Worm (Caenorhabditis elegans): ENCODE results near the gene skr-20.
A peak's percentile ranks its signal among the peaks of the same experiment; 100 is the strongest.

The skr-20 gene

DNA sequence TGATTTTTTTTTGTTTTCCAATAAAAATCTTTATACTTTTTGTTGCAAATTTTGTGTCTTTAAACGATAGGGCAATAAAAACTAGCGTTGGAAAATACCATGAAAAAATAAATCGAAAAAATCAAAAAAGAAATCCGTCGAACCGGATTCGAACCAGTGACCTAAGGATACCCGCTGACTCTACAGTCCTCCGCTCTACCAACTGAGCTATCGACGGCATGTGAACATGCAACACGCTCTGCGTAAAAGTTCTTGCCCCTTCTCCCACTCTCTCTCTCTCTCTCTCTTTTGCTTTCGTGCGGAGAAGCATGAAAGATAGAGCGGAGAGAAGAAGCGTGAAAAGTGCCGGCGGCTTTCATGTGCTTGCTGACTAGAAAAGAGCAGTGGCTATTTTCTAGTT, 41.2 kb upstream of the skr-20 start (continued):
- TF ChIP-seq lin-35 (GFP tag; optimal IDR thresholded peaks at IDR 0.05) (peak in 1 of 3 experiments; percentile 20), mxl-1 (tag; optimal IDR thresholded peaks at IDR 0.05) (peak; percentile 78), ztf-28 (GFP tag; IDR thresholded peaks at IDR 0.05) (peak; percentile 78; the same call in 1 of the 2 replicates), snpc-4 (GFP tag; optimal IDR thresholded peaks at IDR 0.05) (no peak), snpc-4 (tag; optimal IDR thresholded peaks at IDR 0.05) (peak in 3 of 4 experiments; percentile 49 to 71 (median 71)), F37B4.10 (GFP tag; IDR thresholded peaks at IDR 0.05) (peak; percentile 89; the same call in 1 of the 2 replicates), egl-44 (GFP tag; IDR thresholded peaks at IDR 0.05) (peak; percentile 83), lag-1 (GFP tag; IDR thresholded peaks at IDR 0.05) (0 out of 2 replicates have a peak, but pooled peaks have one; percentile 14), F57A8.1 (GFP tag; optimal IDR thresholded peaks at IDR 0.05) (peak; percentile 41), nfya-2 (GFP tag; IDR thresholded peaks at IDR 0.05) (no peak), ets-4 (GFP tag; optimal IDR thresholded peaks at IDR 0.05) (no peak), D2030.7 (GFP tag; IDR thresholded peaks at IDR 0.05) (peak; percentile 54), K11D2.4 (GFP tag; IDR thresholded peaks at IDR 0.05) (peak; percentile 66), Y79H2A.3 (GFP tag; conservative IDR thresholded peaks at IDR 0.05) (no peak; the same call in 1 of the 2 replicates), ztf-22 (GFP tag; optimal IDR thresholded peaks at IDR 0.05) (no peak), madf-10 (tag; optimal IDR thresholded peaks at IDR 0.05) (peak; percentile 64), K12H6.12 (tag; optimal IDR thresholded peaks at IDR 0.05) (peak; percentile 39), attf-6 (GFP tag; IDR thresholded peaks at IDR 0.05) (no peak), Y67H2A.10 (GFP tag; conservative IDR thresholded peaks at IDR 0.05) (0 out of 2 replicates have a peak, but pooled peaks have one; percentile 17), F10E7.11 (tag; optimal IDR thresholded peaks at IDR 0.05) (no peak), hrde-1 (tag; optimal IDR thresholded peaks at IDR 0.05; ENCODE audit: borderline replicate concordance) (peak; percentile 61), chd-7 (tag; optimal IDR thresholded peaks at IDR 0.05) (peak; percentile 76), zfh-2 (GFP tag; conservative IDR thresholded peaks at IDR 0.05) (no peak), lin-54 (GFP tag; optimal IDR thresholded peaks at IDR 0.05) (no peak), attf-3 (GFP tag; conservative IDR thresholded peaks at IDR 0.05) (peak; percentile 54; the same call in 1 of the 2 replicates), B0035.1 (tag; optimal IDR thresholded peaks at IDR 0.05) (peak; percentile 53), ceh-27 (GFP tag; optimal IDR thresholded peaks at IDR 0.05) (peak; percentile 45), mes-4 (tag; optimal IDR thresholded peaks at IDR 0.05) (peak; percentile 67), snpc-3.4 (tag; optimal IDR thresholded peaks at IDR 0.05) (peak; percentile 60), zim-3 (tag; optimal IDR thresholded peaks at IDR 0.05) (peak; percentile 65), ama-1 (optimal IDR thresholded peaks at IDR 0.05) (no peak), ama-1 (GFP tag; optimal IDR thresholded peaks at IDR 0.05) (no peak), gei-17 (GFP tag; optimal IDR thresholded peaks at IDR 0.05) (peak; percentile 60), ceh-91 (GFP tag; IDR thresholded peaks at IDR 0.05) (no peak), sptf-2 (GFP tag; optimal IDR thresholded peaks at IDR 0.05) (no peak), unc-62 (GFP tag; optimal IDR thresholded peaks at IDR 0.05) (no peak), akir-1 (GFP tag; optimal IDR thresholded peaks at IDR 0.05) (no peak), T07F8.4 (tag; optimal IDR thresholded peaks at IDR 0.05) (peak; percentile 42), Y53F4B.3 (GFP tag; IDR thresholded peaks at IDR 0.05) (no peak), F52B5.7 (tag; optimal IDR thresholded peaks at IDR 0.05) (peak; percentile 68), lsl-1 (GFP tag; optimal IDR thresholded peaks at IDR 0.05) (no peak), F49E8.2 (tag; optimal IDR thresholded peaks at IDR 0.05; ENCODE audit: insufficient read depth) (no peak), repo-1 (tag; optimal IDR thresholded peaks at IDR 0.05) (peak; percentile 48), ceh-58 (GFP tag; IDR thresholded peaks at IDR 0.05) (no peak), aptf-2 (GFP tag; conservative IDR thresholded peaks at IDR 0.05) (0 out of 2 replicates have a peak, but pooled peaks have one; percentile 34), B0336.3 (GFP tag; IDR thresholded peaks at IDR 0.05) (no peak), Y53G8AR.9 (GFP tag; conservative IDR thresholded peaks at IDR 0.05) (0 out of 2 replicates have a peak, but pooled peaks have one; percentile 38), ztf-25 (GFP tag; IDR thresholded peaks at IDR 0.05) (peak; percentile 80; the same call in 1 of the 2 replicates), T26A5.8 (tag; optimal IDR thresholded peaks at IDR 0.05) (peak; percentile 50)

Measured in whole organism, young adult.